Worm (Caenorhabditis elegans): ENCODE data around the gene jmjd-3.1.

DNA sequence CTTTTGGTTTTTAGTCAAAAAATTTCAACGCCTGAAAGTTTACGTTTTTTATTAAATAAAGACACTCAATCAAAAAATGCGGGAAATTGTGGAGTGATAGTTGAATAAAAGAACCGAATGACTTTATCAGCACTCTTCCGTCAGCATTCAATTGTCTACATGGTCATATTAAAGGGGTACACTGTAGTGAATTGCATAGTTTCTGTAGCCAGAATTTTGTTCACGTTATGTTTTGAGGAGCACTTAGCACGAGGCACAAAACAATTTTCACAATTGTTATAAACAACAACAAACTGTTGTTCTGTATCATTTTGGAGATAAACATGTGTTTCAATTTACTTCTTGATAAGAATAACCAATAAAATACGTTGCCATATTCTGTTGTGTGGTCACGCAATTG is 21.8 kb upstream of the jmjd-3.1 start, which contains the start of gene D2021.4:
- TF ChIP-seq snpc-4 (tag; optimal IDR thresholded peaks at IDR 0.05) (no peak), tbx-2 (tag; optimal IDR thresholded peaks at IDR 0.05) (no peak), lin-13 (GFP tag; optimal IDR thresholded peaks at IDR 0.05) (no peak), nhr-12 (tag; optimal IDR thresholded peaks at IDR 0.05) (no peak), aly-2 (tag; optimal IDR thresholded peaks at IDR 0.05) (no peak), zag-1 (tag; optimal IDR thresholded peaks at IDR 0.05) (no peak), ztf-11 (tag; optimal IDR thresholded peaks at IDR 0.05) (no peak), aha-1 (tag; optimal IDR thresholded peaks at IDR 0.05) (no peak)
